Worm (Caenorhabditis elegans): ENCODE data around the gene F22D3.4.

Gene F22D3.4

DNA sequence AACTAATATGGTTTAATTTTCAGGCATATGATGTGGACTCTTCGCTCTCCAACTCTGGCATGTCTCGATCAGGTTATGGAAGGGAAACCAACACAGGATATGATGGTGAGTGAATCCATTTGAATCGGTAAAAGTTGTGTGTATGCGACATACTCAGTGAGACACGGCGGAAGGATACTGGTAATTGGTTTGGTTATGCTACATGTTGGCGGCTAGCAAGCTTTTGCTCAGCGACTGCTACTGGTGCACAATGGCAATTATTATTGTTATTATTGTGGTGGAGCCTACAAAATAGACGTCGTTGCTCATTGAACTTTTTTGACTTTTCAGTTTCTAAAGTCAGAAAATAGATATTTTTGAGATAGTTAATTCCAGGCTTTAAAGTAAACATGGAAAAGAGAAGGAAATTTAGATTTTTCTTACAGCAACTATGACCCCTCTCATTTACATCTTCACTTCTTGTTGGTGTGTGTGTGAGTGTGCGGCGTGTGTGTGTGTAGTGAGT is 13.4 kb upstream of the F22D3.4 start:
- TF ChIP-seq pes-1 (GFP tag; IDR thresholded peaks at IDR 0.05) (no peak), ets-7 (tag; optimal IDR thresholded peaks at IDR 0.05) (no peak), hmg-4 (GFP tag; optimal IDR thresholded peaks at IDR 0.05) (no peak)

ce11 chrII:6939873-6940272 is 12.5 kb upstream of the F22D3.4 start:
- TF ChIP-seq ceh-13 (GFP tag; optimal IDR thresholded peaks at IDR 0.05) (no peak), sea-1 (GFP tag; conservative IDR thresholded peaks at IDR 0.05) (no peak), aly-1 (tag; optimal IDR thresholded peaks at IDR 0.05) (no peak), pes-1 (GFP tag; IDR thresholded peaks at IDR 0.05) (no peak), hmg-4 (GFP tag; optimal IDR thresholded peaks at IDR 0.05) (no peak), ama-1 (optimal IDR thresholded peaks at IDR 0.05) (no peak)

DNA sequence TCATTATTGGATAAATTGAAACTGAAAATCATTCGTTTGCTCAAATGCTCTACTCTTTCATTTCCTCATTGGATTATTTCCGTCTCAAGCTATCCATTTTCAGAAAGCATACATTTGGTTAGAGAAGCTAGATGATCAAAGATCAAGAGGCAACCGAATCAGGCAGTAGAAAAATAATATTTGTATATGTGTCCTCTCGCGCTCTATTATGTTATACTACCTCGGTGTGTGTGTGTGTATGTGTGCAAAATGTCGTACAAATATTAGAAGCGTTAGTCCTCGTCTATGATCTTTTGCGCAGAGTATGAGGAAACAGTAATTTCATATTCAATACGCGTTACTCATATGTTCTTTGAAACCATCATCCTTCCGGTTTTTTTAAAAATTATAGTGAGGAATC is 9.7 kb upstream of the F22D3.4 start:
- no peak for TF ChIP-seq aly-1 (tag; optimal IDR thresholded peaks at IDR 0.05)
- TF ChIP-seq flt-1 (GFP tag; IDR thresholded peaks at IDR 0.05), result no peak
- no peak for TF ChIP-seq hmbx-1 (tag; optimal IDR thresholded peaks at IDR 0.05)
- no peak for TF ChIP-seq scrt-1 (GFP tag; IDR thresholded peaks at IDR 0.05)
- no peak for TF ChIP-seq ceh-13 (GFP tag; optimal IDR thresholded peaks at IDR 0.05)
- no peak for TF ChIP-seq hnd-1 (tag; optimal IDR thresholded peaks at IDR 0.05)
- TF ChIP-seq tbx-37 (GFP tag; conservative IDR thresholded peaks at IDR 0.05), result no peak
- TF ChIP-seq hmg-4 (GFP tag; optimal IDR thresholded peaks at IDR 0.05), result no peak
- TF ChIP-seq tbx-11 (GFP tag; IDR thresholded peaks at IDR 0.05), result no peak

DNA sequence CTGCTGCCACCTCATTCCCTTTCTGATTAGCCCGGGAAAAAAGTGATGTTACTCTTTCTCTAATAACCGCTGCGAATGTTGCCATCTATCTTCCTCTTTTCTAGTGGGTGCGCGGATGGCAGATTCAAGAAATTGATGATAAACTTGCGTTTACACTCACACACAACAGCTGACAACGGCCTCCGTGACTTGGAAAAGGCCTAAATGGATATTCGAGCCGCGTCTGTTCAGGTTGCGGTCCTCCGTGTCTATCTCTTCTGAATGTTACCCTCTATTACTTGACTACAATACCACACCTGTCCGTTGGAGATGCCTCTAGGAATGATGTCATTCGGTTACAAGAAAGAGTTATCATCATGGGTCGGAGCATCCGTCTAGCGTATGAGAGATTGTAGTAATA is 9.1 kb upstream of the F22D3.4 start:
- TF ChIP-seq tbx-11 (GFP tag; IDR thresholded peaks at IDR 0.05), result peak; percentile 26; the same call in 1 of the 2 replicates
- TF ChIP-seq ets-7 (tag; optimal IDR thresholded peaks at IDR 0.05), result no peak
- TF ChIP-seq ceh-36 (tag; optimal IDR thresholded peaks at IDR 0.05), result no peak
- no peak for TF ChIP-seq hnd-1 (tag; optimal IDR thresholded peaks at IDR 0.05)
- TF ChIP-seq hmbx-1 (tag; optimal IDR thresholded peaks at IDR 0.05), result no peak
- TF ChIP-seq pes-1 (GFP tag; IDR thresholded peaks at IDR 0.05), result no peak

- TF ChIP-seq scrt-1 (GFP tag; IDR thresholded peaks at IDR 0.05) (no peak), tra-4 (tag; optimal IDR thresholded peaks at IDR 0.05) (no peak), tbx-37 (GFP tag; conservative IDR thresholded peaks at IDR 0.05) (no peak), tbx-11 (GFP tag; IDR thresholded peaks at IDR 0.05) (no peak), aly-1 (tag; optimal IDR thresholded peaks at IDR 0.05) (no peak), ceh-36 (tag; optimal IDR thresholded peaks at IDR 0.05) (no peak), F13C5.2 (tag; optimal IDR thresholded peaks at IDR 0.05) (no peak), hmg-4 (GFP tag; optimal IDR thresholded peaks at IDR 0.05) (no peak)
Observed at ce11 chrII:6935975-6936374, 8.6 kb upstream of the F22D3.4 start.

DNA sequence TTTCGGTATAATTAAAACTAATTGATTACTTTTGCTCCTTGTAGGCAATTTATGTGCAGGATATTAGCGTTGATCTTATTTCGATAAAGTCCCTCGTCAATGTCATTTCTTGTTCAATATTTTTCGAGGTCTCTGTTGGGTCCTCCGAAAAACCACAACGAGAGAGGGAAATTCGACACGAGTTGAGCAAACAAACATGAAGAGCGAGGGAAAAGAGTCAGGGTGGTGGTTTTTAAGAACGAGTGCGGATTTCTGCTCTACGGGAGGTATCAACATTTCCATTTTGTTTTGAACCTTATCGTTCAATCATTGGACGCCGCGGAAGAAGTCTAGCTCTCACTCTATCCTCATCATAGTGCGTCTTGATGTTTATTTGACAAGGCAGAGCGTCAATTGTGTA is 7.3 kb upstream of the F22D3.4 start:
- TF ChIP-seq scrt-1 (GFP tag; IDR thresholded peaks at IDR 0.05), result no peak
- no peak for TF ChIP-seq aly-1 (tag; optimal IDR thresholded peaks at IDR 0.05)
- TF ChIP-seq flt-1 (GFP tag; IDR thresholded peaks at IDR 0.05), result no peak
- TF ChIP-seq hmbx-1 (tag; optimal IDR thresholded peaks at IDR 0.05), result no peak
- no peak for TF ChIP-seq pes-1 (GFP tag; IDR thresholded peaks at IDR 0.05)
- TF ChIP-seq hnd-1 (tag; optimal IDR thresholded peaks at IDR 0.05), result no peak
- no peak for TF ChIP-seq ama-1 (optimal IDR thresholded peaks at IDR 0.05)
- no peak for TF ChIP-seq tbx-11 (GFP tag; IDR thresholded peaks at IDR 0.05)
- TF ChIP-seq ets-7 (tag; optimal IDR thresholded peaks at IDR 0.05), result no peak
- TF ChIP-seq ceh-36 (tag; optimal IDR thresholded peaks at IDR 0.05), result no peak
- no peak for TF ChIP-seq tbx-37 (GFP tag; conservative IDR thresholded peaks at IDR 0.05)
- TF ChIP-seq ceh-13 (GFP tag; optimal IDR thresholded peaks at IDR 0.05), result no peak
- TF ChIP-seq hmg-4 (GFP tag; optimal IDR thresholded peaks at IDR 0.05), result no peak

DNA sequence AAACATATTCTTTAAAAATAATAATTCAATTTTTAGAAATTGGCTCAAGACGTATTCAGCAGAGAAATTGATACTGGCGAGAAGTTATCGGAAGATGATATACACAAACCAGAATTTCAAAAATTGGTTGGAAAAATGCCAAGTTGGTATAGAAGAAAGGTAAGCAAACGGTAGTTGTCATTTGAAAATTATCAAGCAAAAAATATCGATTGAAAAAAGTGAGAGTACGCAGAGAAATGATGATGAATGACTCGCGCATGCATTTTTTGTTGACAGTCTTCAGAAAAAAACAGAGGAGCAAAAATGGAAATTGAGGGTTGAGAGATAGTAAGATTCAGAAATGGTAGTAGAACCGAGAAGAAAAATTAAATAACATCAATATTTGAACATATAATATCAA is 5.6 kb upstream of the F22D3.4 start:
- TF ChIP-seq ama-1 (optimal IDR thresholded peaks at IDR 0.05) (no peak), tbx-11 (GFP tag; IDR thresholded peaks at IDR 0.05) (no peak), flt-1 (GFP tag; IDR thresholded peaks at IDR 0.05) (no peak), B0310.2 (tag; optimal IDR thresholded peaks at IDR 0.05) (no peak), hnd-1 (tag; optimal IDR thresholded peaks at IDR 0.05) (no peak)

- TF ChIP-seq pes-1 (GFP tag; IDR thresholded peaks at IDR 0.05) (no peak), hmg-4 (GFP tag; optimal IDR thresholded peaks at IDR 0.05) (no peak), aly-1 (tag; optimal IDR thresholded peaks at IDR 0.05) (no peak), tbx-37 (GFP tag; conservative IDR thresholded peaks at IDR 0.05) (no peak), hmbx-1 (tag; optimal IDR thresholded peaks at IDR 0.05) (no peak), B0310.2 (tag; optimal IDR thresholded peaks at IDR 0.05) (no peak), ama-1 (optimal IDR thresholded peaks at IDR 0.05) (no peak), flt-1 (GFP tag; IDR thresholded peaks at IDR 0.05) (no peak)
Observed at ce11 chrII:6930072-6930471, 2.7 kb upstream of the F22D3.4 start.

DNA sequence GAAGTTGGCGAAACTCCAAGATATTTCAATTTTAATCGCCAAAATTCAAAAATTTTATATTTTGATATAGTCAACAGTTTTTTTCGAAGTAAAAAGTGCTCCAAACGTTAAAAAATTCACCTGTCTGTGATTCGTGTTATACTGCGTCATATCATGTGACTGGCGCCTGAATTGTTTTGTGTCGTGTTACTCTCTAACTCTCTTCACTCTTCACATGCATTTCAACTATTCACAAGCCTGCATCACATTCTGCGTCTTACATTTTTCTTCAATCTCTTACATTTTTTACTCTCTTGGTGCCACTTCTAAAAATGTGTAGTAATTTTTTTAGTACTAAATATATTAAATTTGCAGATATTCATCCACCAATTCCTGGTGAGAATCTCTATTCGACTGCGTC is 1.0 kb upstream of the F22D3.4 start, which contains the start of gene flcn-1:
TSS of gene flcn-1 (plus strand) at position 348 of the 400 bp plus-strand sequence.
- TF ChIP-seq F13C5.2 (tag; optimal IDR thresholded peaks at IDR 0.05) (no peak), pes-1 (GFP tag; IDR thresholded peaks at IDR 0.05) (no peak), aly-1 (tag; optimal IDR thresholded peaks at IDR 0.05) (no peak), ceh-13 (GFP tag; optimal IDR thresholded peaks at IDR 0.05) (no peak), flt-1 (GFP tag; IDR thresholded peaks at IDR 0.05) (no peak), ceh-36 (tag; optimal IDR thresholded peaks at IDR 0.05) (no peak), B0310.2 (tag; optimal IDR thresholded peaks at IDR 0.05) (no peak), hmbx-1 (tag; optimal IDR thresholded peaks at IDR 0.05) (no peak), ama-1 (optimal IDR thresholded peaks at IDR 0.05) (no peak), tbx-11 (GFP tag; IDR thresholded peaks at IDR 0.05) (no peak), scrt-1 (GFP tag; IDR thresholded peaks at IDR 0.05) (no peak), hnd-1 (tag; optimal IDR thresholded peaks at IDR 0.05) (no peak), sea-1 (GFP tag; conservative IDR thresholded peaks at IDR 0.05) (no peak), ets-7 (tag; optimal IDR thresholded peaks at IDR 0.05) (no peak), tbx-37 (GFP tag; conservative IDR thresholded peaks at IDR 0.05) (no peak), tra-4 (tag; optimal IDR thresholded peaks at IDR 0.05) (no peak), hmg-4 (GFP tag; optimal IDR thresholded peaks at IDR 0.05) (no peak)
